Worm (Caenorhabditis elegans): Measurements from ENCODE around the gene clec-35.

Gene clec-35

DNA sequence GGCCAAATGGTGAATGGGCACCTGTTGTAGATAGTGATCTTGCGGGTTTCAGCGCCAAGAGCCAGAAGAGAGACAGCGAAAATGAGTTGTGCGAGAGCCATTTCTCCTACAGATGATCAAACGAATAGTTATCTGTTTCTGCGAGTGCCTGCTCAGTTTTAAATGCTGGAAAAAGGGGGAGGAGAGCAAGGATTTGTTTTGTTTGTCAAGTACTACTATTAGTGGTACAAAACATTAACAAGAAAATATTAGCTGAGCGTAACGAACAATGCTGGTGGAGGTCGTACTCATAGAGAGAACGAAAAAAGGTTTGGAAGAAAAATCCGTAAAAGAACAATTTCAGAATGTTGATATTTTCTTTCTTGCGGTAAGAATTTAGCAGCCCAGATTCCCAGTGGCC, 17.5 kb upstream of the clec-35 start, which contains the start of gene thn-4:
Gene thn-4 (minus strand): TSS at position 101 of the 400 bp plus-strand sequence.
- no peak for TF ChIP-seq fax-1 (tag; optimal IDR thresholded peaks at IDR 0.05)
- no peak for TF ChIP-seq ceh-31 (tag; optimal IDR thresholded peaks at IDR 0.05)
- no peak for TF ChIP-seq che-1 (tag; optimal IDR thresholded peaks at IDR 0.05)
- no peak for TF ChIP-seq ceh-14 (tag; optimal IDR thresholded peaks at IDR 0.05)
- TF ChIP-seq hlh-6 (tag; optimal IDR thresholded peaks at IDR 0.05) = no peak
- TF ChIP-seq ceh-48 (tag; optimal IDR thresholded peaks at IDR 0.05) = no peak

DNA sequence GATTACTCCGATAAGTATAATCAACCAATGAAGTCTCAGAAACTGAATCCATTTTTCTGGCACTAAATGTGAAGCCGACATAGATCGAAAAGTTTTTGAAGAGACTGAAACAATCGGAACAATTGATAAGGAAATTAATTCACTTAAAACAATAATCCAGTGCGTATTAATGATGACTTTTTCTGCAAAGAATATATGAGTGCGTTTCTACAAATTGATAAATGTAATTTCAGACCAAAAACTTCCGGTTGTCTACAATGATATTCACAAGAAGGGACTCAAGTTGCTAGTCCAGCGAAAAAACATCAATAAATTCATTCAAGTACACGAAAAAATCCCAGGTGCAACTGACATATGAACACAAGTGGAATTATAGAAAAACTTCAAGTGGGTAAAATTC, 15.9 kb upstream of the clec-35 start, which contains the start of gene clec-33:
Gene clec-33 (minus strand): TSS at position 101 of the 400 bp plus-strand sequence.
- TF ChIP-seq pat-9 (tag; optimal IDR thresholded peaks at IDR 0.05) (no peak), ceh-22 (tag; optimal IDR thresholded peaks at IDR 0.05) (no peak), ceh-34 (tag; optimal IDR thresholded peaks at IDR 0.05) (no peak), pqm-1 (tag; optimal IDR thresholded peaks at IDR 0.05) (no peak), lim-6 (tag; optimal IDR thresholded peaks at IDR 0.05) (no peak)

DNA sequence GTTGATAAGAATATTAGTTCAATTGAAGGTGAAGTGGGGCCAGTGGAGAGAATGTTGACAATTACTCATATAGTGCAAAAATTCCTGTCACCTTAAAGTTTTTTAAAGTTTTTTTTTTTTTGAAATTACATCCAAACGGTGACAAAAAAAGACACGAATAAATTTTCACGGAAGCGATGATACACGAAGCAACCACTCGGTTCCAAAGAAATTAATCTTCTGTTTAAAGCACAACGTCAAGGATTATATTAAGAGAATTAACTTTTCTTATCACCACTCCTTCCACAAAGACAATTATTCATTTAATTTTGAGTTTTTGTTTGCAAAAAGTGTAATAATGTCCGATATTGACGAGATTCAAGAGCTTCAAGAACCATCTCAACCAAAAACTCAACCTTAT, 11.5 kb upstream of the clec-35 start, which contains the start of gene clec-28:
Gene clec-28 (plus strand): TSS at position 301 of the 400 bp plus-strand sequence.
- TF ChIP-seq ceh-2 (tag; optimal IDR thresholded peaks at IDR 0.05) = no peak
- no peak for TF ChIP-seq Y22D7AL.16 (tag; optimal IDR thresholded peaks at IDR 0.05)
- TF ChIP-seq ref-2 (tag; optimal IDR thresholded peaks at IDR 0.05) = no peak
- no peak for TF ChIP-seq unc-42 (tag; optimal IDR thresholded peaks at IDR 0.05)

DNA sequence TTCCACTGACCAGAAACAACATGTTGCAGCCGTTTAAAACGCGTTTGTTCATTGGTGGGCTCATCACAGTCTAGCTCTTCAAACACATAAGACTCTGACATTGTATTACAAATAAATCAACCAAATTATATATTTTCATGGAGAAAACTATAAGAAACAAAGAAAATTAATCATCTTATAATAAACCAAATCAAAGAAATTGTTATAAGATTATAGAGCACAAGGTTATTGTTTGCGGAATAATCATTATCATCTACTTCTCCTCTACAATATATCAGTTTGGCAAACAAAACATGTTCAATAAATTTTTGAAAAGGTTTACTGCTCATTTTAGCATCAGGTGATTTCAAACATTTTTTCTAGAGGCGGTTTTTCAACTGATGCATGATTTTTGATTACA, 7.9 kb upstream of the clec-35 start, which contains the start of the genes clec-32 and clec-24:
Gene clec-32 (minus strand): TSS at position 101 of the 400 bp plus-strand sequence.
Gene clec-24 (plus strand): TSS at position 294 of the 400 bp plus-strand sequence.
- TF ChIP-seq ceh-31 (tag; optimal IDR thresholded peaks at IDR 0.05) = no peak
- TF ChIP-seq unc-42 (tag; optimal IDR thresholded peaks at IDR 0.05) = no peak
- TF ChIP-seq C38D4.7 (GFP tag; optimal IDR thresholded peaks at IDR 0.05) = no peak
- TF ChIP-seq che-1 (tag; optimal IDR thresholded peaks at IDR 0.05) = no peak
- no peak for TF ChIP-seq F13H6.1 (tag; optimal IDR thresholded peaks at IDR 0.05)
- no peak for TF ChIP-seq unc-86 (tag; optimal IDR thresholded peaks at IDR 0.05)
- no peak for TF ChIP-seq madf-2 (tag; optimal IDR thresholded peaks at IDR 0.05)
- TF ChIP-seq fkh-6 (tag; optimal IDR thresholded peaks at IDR 0.05) = no peak
- no peak for TF ChIP-seq ceh-48 (tag; optimal IDR thresholded peaks at IDR 0.05)
- TF ChIP-seq ama-1 (optimal IDR thresholded peaks at IDR 0.05) = no peak
- no peak for TF ChIP-seq odd-2 (tag; optimal IDR thresholded peaks at IDR 0.05)
- TF ChIP-seq tbx-7 (tag; optimal IDR thresholded peaks at IDR 0.05) = no peak
- TF ChIP-seq lim-6 (tag; optimal IDR thresholded peaks at IDR 0.05) = no peak

DNA sequence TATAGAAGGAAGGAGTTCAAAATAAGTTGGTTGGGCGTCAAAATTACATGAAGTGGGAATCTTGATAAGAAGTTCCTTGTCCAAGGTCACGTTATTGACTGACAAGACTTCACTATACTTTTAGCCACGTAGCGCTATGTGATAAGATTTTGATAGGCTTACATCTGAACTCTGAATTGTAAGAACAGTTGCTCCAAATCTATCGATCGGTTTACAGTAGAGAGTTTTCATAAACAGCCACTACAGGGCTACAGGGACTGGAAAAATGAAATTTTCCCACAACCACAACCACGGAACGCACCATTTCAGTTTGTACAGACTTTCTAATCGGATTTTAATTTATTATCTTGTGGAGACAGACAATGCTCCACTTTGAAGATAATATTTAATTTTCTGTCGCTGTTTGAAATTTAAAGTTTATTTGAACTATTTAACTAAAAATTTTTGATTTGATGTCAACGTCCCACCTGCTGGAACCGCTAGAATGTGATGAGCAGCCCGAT, 4.2 kb upstream of the clec-35 start, which contains the start of the genes clec-31 and clec-22:
Gene clec-31 (minus strand): TSS at position 101 of the 503 bp plus-strand sequence.
Gene clec-22 (plus strand): TSS at position 453 of the 503 bp plus-strand sequence.
- no peak for TF ChIP-seq elt-2 (tag; optimal IDR thresholded peaks at IDR 0.05)
- TF ChIP-seq K09A11.1 (tag; optimal IDR thresholded peaks at IDR 0.05; ENCODE audit: insufficient read depth) = no peak
- TF ChIP-seq ama-1 (optimal IDR thresholded peaks at IDR 0.05) = no peak
- no peak for TF ChIP-seq ceh-30 (tag; optimal IDR thresholded peaks at IDR 0.05)
- no peak for TF ChIP-seq dve-1 (tag; optimal IDR thresholded peaks at IDR 0.05)
- TF ChIP-seq ref-2 (tag; optimal IDR thresholded peaks at IDR 0.05) = no peak

DNA sequence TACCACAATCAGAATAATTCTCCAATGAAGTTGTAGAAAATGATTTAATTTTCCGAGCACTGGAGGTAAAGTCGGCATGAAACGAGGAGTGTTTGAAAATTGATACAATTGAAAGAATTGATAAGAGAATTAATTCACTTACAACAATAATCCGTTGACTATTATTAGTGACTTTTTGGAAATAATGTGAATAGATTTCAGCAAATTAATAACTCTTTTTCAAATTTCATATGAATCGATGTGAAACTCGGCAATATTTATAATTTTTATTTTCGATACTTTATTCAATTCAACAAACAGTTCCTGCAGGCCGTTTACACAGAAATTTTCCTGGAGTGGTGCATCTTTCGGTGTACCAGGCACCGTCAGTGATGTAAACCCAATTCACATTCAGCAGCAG, 1.9 kb downstream of the clec-35 start, which contains the start of gene clec-37:
Gene clec-37 (minus strand): TSS at position 101 of the 400 bp plus-strand sequence.
- TF ChIP-seq ceh-14 (tag; optimal IDR thresholded peaks at IDR 0.05) (no peak), odd-2 (tag; optimal IDR thresholded peaks at IDR 0.05) (no peak), sox-2 (GFP tag; IDR thresholded peaks at IDR 0.05) (no peak), pha-2 (tag; optimal IDR thresholded peaks at IDR 0.05) (no peak), elt-4 (tag; optimal IDR thresholded peaks at IDR 0.05) (no peak), dmd-4 (tag; optimal IDR thresholded peaks at IDR 0.05; ENCODE audit: borderline replicate concordance) (no peak), ceh-2 (tag; optimal IDR thresholded peaks at IDR 0.05) (no peak), unc-55 (GFP tag; optimal IDR thresholded peaks at IDR 0.05) (no peak), ceh-34 (tag; optimal IDR thresholded peaks at IDR 0.05) (no peak), pax-1 (tag; optimal IDR thresholded peaks at IDR 0.05) (no peak), T23F11.4 (GFP tag; optimal IDR thresholded peaks at IDR 0.05) (no peak), gmeb-2 (tag; optimal IDR thresholded peaks at IDR 0.05) (no peak)
